Fruit fly (Drosophila melanogaster): ENCODE results near the gene Stt3B.

DNA sequence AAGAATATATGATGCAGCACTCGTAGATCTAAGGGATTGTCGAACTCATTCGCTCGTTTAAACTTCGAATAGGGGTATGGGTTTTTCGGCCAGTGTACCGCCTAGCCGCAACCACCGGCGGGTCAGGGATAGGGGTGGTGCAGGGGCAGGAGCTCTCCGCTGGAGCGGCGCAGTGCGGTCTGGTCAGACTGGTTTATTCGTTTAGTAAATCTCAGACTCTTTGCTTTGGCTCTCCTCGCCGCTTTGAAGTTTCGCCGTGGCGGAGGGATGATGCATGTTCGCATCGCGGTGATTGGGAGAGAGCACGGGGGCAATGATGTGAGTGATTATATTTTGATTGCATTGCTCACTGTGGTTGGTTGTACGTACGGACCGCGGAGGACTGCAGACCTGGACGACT is 12.9 kb upstream of the Stt3B start, which contains the start of gene fd96Ca:
- TF ChIP-seq CG8478 (optimal IDR thresholded peaks at IDR 0.05) (no peak), pan (optimal IDR thresholded peaks at IDR 0.05) (no peak), usp (GFP tag; optimal IDR thresholded peaks at IDR 0.05) (no peak), psq (optimal IDR thresholded peaks at IDR 0.05) (no peak), Dll (optimal IDR thresholded peaks at IDR 0.05) (peak; percentile 82), EcR (GFP tag; optimal IDR thresholded peaks at IDR 0.05) (no peak)

Data from whole organism.